Worm (Caenorhabditis elegans) whole organism, L3 larva: ENCODE results near the gene hip-1.

Experiments used
- ZK546.5 ChIP-seq: sonication (generic microtip); optimal IDR thresholded peaks from 2 replicates; lab custom pipeline; 2017; ENCODE audit warnings: missing biosample characterization, missing genetic modification characterization
- ama-1 ChIP-seq: fragments of 150-350 bp; optimal IDR thresholded peaks from 2 replicates; lab custom pipeline; 2018
- egl-27 ChIP-seq: sonication (generic microtip); optimal IDR thresholded peaks from 4 replicates; lab custom pipeline; 2017; ENCODE audit warnings: missing biosample characterization, missing genetic modification reagents, missing genetic modification characterization
- egl-5 ChIP-seq: fragments of 150-350 bp; optimal IDR thresholded peaks from 2 replicates; lab custom pipeline; 2017; ENCODE audit warnings: missing biosample characterization, missing genetic modification reagents, missing genetic modification characterization, inconsistent platforms
- elt-1 ChIP-seq: fragments of 150-350 bp; optimal IDR thresholded peaks from 2 replicates; lab custom pipeline; 2014; ENCODE audit warnings: missing biosample characterization, missing genetic modification characterization
- elt-2 ChIP-seq: sonication (generic microtip); optimal IDR thresholded peaks from 2 replicates; lab custom pipeline; 2016; ENCODE audit warnings: missing genetic modification reagents, mild to moderate bottlenecking, missing genetic modification characterization, missing compliant biosample characterization
- eor-1 ChIP-seq, 2 experiments: fragments of 150-350 bp; optimal IDR thresholded peaks; 2 replicates each; lab custom pipeline; 2014 to 2018; ENCODE audit warnings: missing biosample characterization in 2 of 2, missing genetic modification characterization in 2 of 2
- fkh-10 ChIP-seq: sonication (generic microtip); optimal IDR thresholded peaks from 2 replicates; lab custom pipeline; 2017; ENCODE audit warnings: missing biosample characterization, missing genetic modification reagents, missing genetic modification characterization
- fkh-2 ChIP-seq: fragments of 150-350 bp; optimal IDR thresholded peaks from 2 replicates; lab custom pipeline; 2014; ENCODE audit warnings: missing biosample characterization, missing genetic modification reagents, missing genetic modification characterization
- hmg-11 ChIP-seq: sonication (generic microtip); optimal IDR thresholded peaks from 2 replicates; lab custom pipeline; 2016; ENCODE audit warnings: missing genetic modification characterization, missing compliant biosample characterization
- jun-1 ChIP-seq: fragments of 150-350 bp; optimal IDR thresholded peaks from 2 replicates; lab custom pipeline; 2014; ENCODE audit warnings: missing biosample characterization, missing genetic modification reagents, missing genetic modification characterization
- mdl-1 ChIP-seq: fragments of 150-350 bp; optimal IDR thresholded peaks from 2 replicates; lab custom pipeline; 2014; ENCODE audit warnings: missing biosample characterization, missing genetic modification characterization
- mml-1 ChIP-seq: fragments of 150-350 bp; sonication (generic microtip); optimal IDR thresholded peaks from 3 replicates; lab custom pipeline; 2014; ENCODE audit warnings: missing biosample characterization, missing genetic modification characterization
- nhr-11 ChIP-seq: fragments of 150-350 bp; optimal IDR thresholded peaks from 2 replicates; lab custom pipeline; 2014; ENCODE audit warnings: missing biosample characterization, missing genetic modification characterization
- nhr-12 ChIP-seq: fragments of 150-350 bp; optimal IDR thresholded peaks from 2 replicates; lab custom pipeline; 2014; ENCODE audit warnings: missing biosample characterization, missing genetic modification characterization
- nhr-23 ChIP-seq: fragments of 150-350 bp; optimal IDR thresholded peaks from 2 replicates; lab custom pipeline; 2014; ENCODE audit warnings: missing biosample characterization, missing genetic modification reagents, missing genetic modification characterization
- nhr-25 ChIP-seq: sonication (generic microtip); optimal IDR thresholded peaks from 2 replicates; lab custom pipeline; 2017; ENCODE audit warnings: missing biosample characterization, missing genetic modification characterization
- nhr-28 ChIP-seq: fragments of 150-350 bp; optimal IDR thresholded peaks from 2 replicates; lab custom pipeline; 2014; ENCODE audit warnings: missing biosample characterization, missing genetic modification characterization
- nhr-43 ChIP-seq: sonication (generic microtip); optimal IDR thresholded peaks from 2 replicates; lab custom pipeline; 2016; ENCODE audit warnings: mild to moderate bottlenecking, missing genetic modification characterization, missing compliant biosample characterization; ENCODE audit not compliant: poor library complexity, severe bottlenecking
- nhr-67 ChIP-seq: fragments of 150-350 bp; optimal IDR thresholded peaks from 2 replicates; lab custom pipeline; 2014; ENCODE audit warnings: missing biosample characterization, missing genetic modification characterization
- nhr-76 ChIP-seq: fragments of 150-350 bp; sonication (generic microtip); optimal IDR thresholded peaks from 5 replicates; lab custom pipeline; 2014; ENCODE audit warnings: missing biosample characterization, missing genetic modification characterization
- pha-4 ChIP-seq: fragments of 150-350 bp; optimal IDR thresholded peaks from 2 replicates; lab custom pipeline; 2014; ENCODE audit warnings: missing biosample characterization, missing genetic modification reagents, missing genetic modification characterization
- pqm-1 ChIP-seq: fragments of 150-350 bp; optimal IDR thresholded peaks from 2 replicates; lab custom pipeline; 2017; ENCODE audit warnings: missing biosample characterization, missing genetic modification characterization, inconsistent platforms
- sea-2 ChIP-seq: fragments of 150-350 bp; sonication (generic microtip); optimal IDR thresholded peaks from 4 replicates; lab custom pipeline; 2014; ENCODE audit warnings: missing biosample characterization, missing genetic modification reagents, missing genetic modification characterization
- skn-1 ChIP-seq: fragments of 150-350 bp; optimal IDR thresholded peaks from 2 replicates; lab custom pipeline; 2014; ENCODE audit warnings: missing biosample characterization, missing genetic modification characterization
- unc-62 ChIP-seq: fragments of 150-350 bp; sonication (generic microtip); optimal IDR thresholded peaks from 4 replicates; lab custom pipeline; 2014; ENCODE audit warnings: missing biosample characterization, missing genetic modification reagents, missing genetic modification characterization
- zag-1 ChIP-seq: fragments of 150-350 bp; optimal IDR thresholded peaks from 2 replicates; lab custom pipeline; 2014; ENCODE audit warnings: missing biosample characterization, missing genetic modification characterization
- ztf-4 ChIP-seq: fragments of 150-350 bp; optimal IDR thresholded peaks from 2 replicates; lab custom pipeline; 2014; ENCODE audit warnings: missing biosample characterization, missing genetic modification characterization

hip-1 gene

ce11 chrIII:13616793-13617192 is 5.5 kb downstream of the hip-1 start, which contains the start of gene T12D8.9:
Gene T12D8.9, plus strand, starts transcription at chrIII:13617104.
- no peak for TF ChIP-seq zag-1 (tag; lab: Kevin White, UChicago)
- no peak for TF ChIP-seq ztf-4 (tag; lab: Kevin White, UChicago)
- peak; percentile 26 for TF ChIP-seq nhr-11
- TF ChIP-seq, all 47 proteins: peak for 1

ce11 chrIII:13615530-13615929 is 6.8 kb downstream of the hip-1 start:
- no peak for TF ChIP-seq hmg-11 (tag; lab: Kevin White, UChicago)

ce11 chrIII:13614751-13615150 is 7.5 kb downstream of the hip-1 start:
- TF ChIP-seq nhr-28 (tag; lab: Kevin White, UChicago) (no peak), unc-62 (GFP tag; lab: Kevin White, UChicago) (no peak), nhr-23 (no peak), eor-1 (tag; optimal IDR thresholded peaks at IDR 0.05; lab: Kevin White, UChicago) (no peak), elt-1 (tag; lab: Kevin White, UChicago) (no peak), elt-2 (tag; lab: Kevin White, UChicago) (no peak)

DNA sequence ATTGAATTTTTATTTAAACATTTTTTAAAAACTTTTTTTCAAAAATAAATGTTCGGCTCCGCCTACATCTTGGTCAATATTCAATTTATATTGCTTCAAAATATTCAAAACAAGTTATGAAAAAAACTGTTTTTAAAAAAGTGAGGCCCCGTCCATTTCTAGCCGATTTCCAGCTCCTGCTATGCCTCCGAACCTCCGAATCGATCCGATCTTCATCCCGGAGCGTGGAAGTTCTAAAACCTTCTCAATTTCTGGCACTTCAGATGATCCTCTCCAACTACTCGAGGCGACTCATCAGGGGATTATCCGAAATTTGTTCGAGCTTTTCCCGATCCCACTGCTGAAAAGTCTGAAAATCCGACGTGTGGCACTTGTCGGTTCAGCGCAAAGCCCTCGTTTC is 8.1 kb downstream of the hip-1 start:
- TF ChIP-seq mdl-1 (tag; lab: Kevin White, UChicago) (no peak), ama-1 (lab: Kevin White, UChicago) (peak; percentile 24), nhr-12 (no peak)

- TF ChIP-seq fkh-10 (GFP tag; lab: Kevin White, UChicago) (no peak), pha-4 (tag; lab: Kevin White, UChicago) (peak; percentile 17), pqm-1 (tag; lab: Kevin White, UChicago) (peak; percentile 95), ZK546.5 (tag; lab: Kevin White, UChicago) (no peak), nhr-76 (tag; lab: Kevin White, UChicago) (no peak), eor-1 (tag; optimal IDR thresholded peaks at IDR 0.05; lab: Kevin White, UChicago) (no peak), mml-1 (tag; lab: Kevin White, UChicago) (no peak), nhr-67 (tag; lab: Kevin White, UChicago) (no peak), jun-1 (tag; lab: Kevin White, UChicago) (peak; percentile 43), nhr-23 (no peak), nhr-25 (tag; lab: Kevin White, UChicago) (no peak), elt-2 (tag; lab: Kevin White, UChicago) (peak; percentile 95), fkh-2 (tag; lab: Kevin White, UChicago) (no peak), skn-1 (tag; lab: Kevin White, UChicago) (no peak), nhr-43 (no peak)
Observed at ce11 chrIII:13607833-13608232, 14.5 kb downstream of the hip-1 start, which contains the start of gene shpk-1. Gene shpk-1, plus strand, starts transcription at chrIII:13608020.

DNA sequence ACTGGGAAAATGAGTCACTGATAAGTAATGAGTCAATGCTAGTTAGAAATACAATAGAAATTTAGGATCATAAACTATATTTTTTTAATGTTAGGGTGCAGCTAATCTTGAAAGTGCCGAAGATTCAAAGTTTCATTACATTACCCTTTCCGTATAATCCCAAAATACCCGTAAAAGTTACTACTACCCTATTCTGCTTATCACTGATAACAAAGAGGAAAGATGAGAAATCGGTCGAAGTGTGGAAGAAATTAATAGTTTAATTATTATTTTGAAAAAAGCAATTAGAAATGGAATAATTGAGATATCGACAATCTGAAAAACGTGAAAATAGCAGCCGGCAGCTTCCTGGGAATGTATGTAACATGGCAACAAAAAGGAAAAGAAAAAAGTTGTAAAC is 15.4 kb downstream of the hip-1 start:
- TF ChIP-seq elt-2 (tag; lab: Kevin White, UChicago) (peak; percentile 51), pqm-1 (tag; lab: Kevin White, UChicago) (peak; percentile 56), egl-27 (tag; lab: Kevin White, UChicago) (no peak)

- TF ChIP-seq fkh-2 (tag; lab: Kevin White, UChicago) = no peak
- no peak for TF ChIP-seq ZK546.5 (tag; lab: Kevin White, UChicago)
- no peak for TF ChIP-seq sea-2
- TF ChIP-seq skn-1 (tag; lab: Kevin White, UChicago) = peak; percentile 8
- TF ChIP-seq pha-4 (tag; lab: Kevin White, UChicago) = peak; percentile 62
- TF ChIP-seq egl-5 (tag; lab: Kevin White, UChicago) = no peak
- TF ChIP-seq elt-2 (tag; lab: Kevin White, UChicago) = peak; percentile 97
- TF ChIP-seq nhr-67 (tag; lab: Kevin White, UChicago) = no peak
- peak; percentile 98 for TF ChIP-seq pqm-1 (tag; lab: Kevin White, UChicago)
- peak; percentile 48 for TF ChIP-seq jun-1 (tag; lab: Kevin White, UChicago)
- TF ChIP-seq fkh-10 (GFP tag; lab: Kevin White, UChicago) = no peak
Observed at ce11 chrIII:13606016-13606530, 16.2 kb downstream of the hip-1 start, which contains the start of gene act-5. Gene act-5, minus strand, starts transcription at chrIII:13606066.
